Worm (Caenorhabditis elegans): ENCODE results near the gene H01M10.1.

The H01M10.1 gene

ce11 chrX:2564047-2564446, 16.3 kb downstream of the H01M10.1 start, which contains the start of gene dhcr-24:
Gene dhcr-24 (minus strand): TSS chrX:2564147.
- TF ChIP-seq W03F9.2 (tag; optimal IDR thresholded peaks at IDR 0.05) (no peak), dao-5 (tag; optimal IDR thresholded peaks at IDR 0.05) (no peak), him-1 (tag; optimal IDR thresholded peaks at IDR 0.05) (no peak)

ce11 chrX:2559979-2560378, 20.4 kb downstream of the H01M10.1 start, which contains the start of gene F52H2.5:
Gene F52H2.5 (minus strand): TSS chrX:2560079.
- TF ChIP-seq dao-5 (tag; optimal IDR thresholded peaks at IDR 0.05) (no peak), him-1 (tag; optimal IDR thresholded peaks at IDR 0.05) (no peak), W03F9.2 (tag; optimal IDR thresholded peaks at IDR 0.05) (no peak)

- TF ChIP-seq dao-5 (tag; optimal IDR thresholded peaks at IDR 0.05), result no peak
- peak; percentile 7 for TF ChIP-seq him-1 (tag; optimal IDR thresholded peaks at IDR 0.05)
- TF ChIP-seq W03F9.2 (tag; optimal IDR thresholded peaks at IDR 0.05), result no peak
These were observed 21.0 kb downstream of the H01M10.1 start for ce11 chrX:2559399-2559798.

- TF ChIP-seq him-1 (tag; optimal IDR thresholded peaks at IDR 0.05) (peak; percentile 88), W03F9.2 (tag; optimal IDR thresholded peaks at IDR 0.05) (peak; percentile 62), dao-5 (tag; optimal IDR thresholded peaks at IDR 0.05) (peak; percentile 80)
These were observed 26.9 kb downstream of the H01M10.1 start for ce11 chrX:2553433-2553860.

ce11 chrX:2552210-2552674, 28.1 kb downstream of the H01M10.1 start, which contains the start of gene aat-3:
Gene aat-3 (plus strand): TSS chrX:2552260.
- TF ChIP-seq W03F9.2 (tag; optimal IDR thresholded peaks at IDR 0.05) (no peak), him-1 (tag; optimal IDR thresholded peaks at IDR 0.05) (no peak), dao-5 (tag; optimal IDR thresholded peaks at IDR 0.05) (no peak)

ce11 chrX:2551450-2551849, 28.9 kb downstream of the H01M10.1 start:
- no peak for TF ChIP-seq W03F9.2 (tag; optimal IDR thresholded peaks at IDR 0.05)
- no peak for TF ChIP-seq dao-5 (tag; optimal IDR thresholded peaks at IDR 0.05)
- no peak for TF ChIP-seq him-1 (tag; optimal IDR thresholded peaks at IDR 0.05)

ce11 chrX:2550665-2551064, 29.7 kb downstream of the H01M10.1 start:
- TF ChIP-seq him-1 (tag; optimal IDR thresholded peaks at IDR 0.05) (no peak), dao-5 (tag; optimal IDR thresholded peaks at IDR 0.05) (no peak), W03F9.2 (tag; optimal IDR thresholded peaks at IDR 0.05) (no peak)

- peak; percentile 52 for TF ChIP-seq dao-5 (tag; optimal IDR thresholded peaks at IDR 0.05)
- peak; percentile 69 for TF ChIP-seq him-1 (tag; optimal IDR thresholded peaks at IDR 0.05)
- TF ChIP-seq W03F9.2 (tag; optimal IDR thresholded peaks at IDR 0.05), result peak; percentile 7
These were observed 31.1 kb downstream of the H01M10.1 start for ce11 chrX:2549322-2549721.

- no peak for TF ChIP-seq dao-5 (tag; optimal IDR thresholded peaks at IDR 0.05)
These were observed 31.5 kb downstream of the H01M10.1 start, which contains the start of gene smvt-1 for ce11 chrX:2548884-2549283. Gene smvt-1 (minus strand): TSS chrX:2548984.

ce11 chrX:2544645-2545044, 35.7 kb downstream of the H01M10.1 start:
- no peak for TF ChIP-seq him-1 (tag; optimal IDR thresholded peaks at IDR 0.05)

ce11 chrX:2543353-2543752, 37.0 kb downstream of the H01M10.1 start:
- TF ChIP-seq him-1 (tag; optimal IDR thresholded peaks at IDR 0.05), result no peak

ce11 chrX:2541003-2541521, 39.3 kb downstream of the H01M10.1 start, which contains the start of gene F52H2.3:
Gene F52H2.3 (minus strand): TSS chrX:2541053.
- no peak for TF ChIP-seq dao-5 (tag; optimal IDR thresholded peaks at IDR 0.05)
- no peak for TF ChIP-seq W03F9.2 (tag; optimal IDR thresholded peaks at IDR 0.05)
- no peak for TF ChIP-seq him-1 (tag; optimal IDR thresholded peaks at IDR 0.05)

- TF ChIP-seq him-1 (tag; optimal IDR thresholded peaks at IDR 0.05) (no peak), W03F9.2 (tag; optimal IDR thresholded peaks at IDR 0.05) (no peak), dao-5 (tag; optimal IDR thresholded peaks at IDR 0.05) (no peak)
These were observed 41.7 kb downstream of the H01M10.1 start for ce11 chrX:2538713-2539112.

ce11 chrX:2536246-2536772, 44.1 kb downstream of the H01M10.1 start:
- TF ChIP-seq him-1 (tag; optimal IDR thresholded peaks at IDR 0.05), result peak; percentile 47
- TF ChIP-seq W03F9.2 (tag; optimal IDR thresholded peaks at IDR 0.05), result no peak

- no peak for TF ChIP-seq him-1 (tag; optimal IDR thresholded peaks at IDR 0.05)
- TF ChIP-seq W03F9.2 (tag; optimal IDR thresholded peaks at IDR 0.05), result no peak
- no peak for TF ChIP-seq dao-5 (tag; optimal IDR thresholded peaks at IDR 0.05)
These were observed 48.0 kb downstream of the H01M10.1 start, which contains the start of gene tbc-12 for ce11 chrX:2532357-2532756. Gene tbc-12 (minus strand): TSS chrX:2532457.
